Worm (Caenorhabditis elegans): Measurements from ENCODE around the gene vep-2.

vep-2 gene

DNA sequence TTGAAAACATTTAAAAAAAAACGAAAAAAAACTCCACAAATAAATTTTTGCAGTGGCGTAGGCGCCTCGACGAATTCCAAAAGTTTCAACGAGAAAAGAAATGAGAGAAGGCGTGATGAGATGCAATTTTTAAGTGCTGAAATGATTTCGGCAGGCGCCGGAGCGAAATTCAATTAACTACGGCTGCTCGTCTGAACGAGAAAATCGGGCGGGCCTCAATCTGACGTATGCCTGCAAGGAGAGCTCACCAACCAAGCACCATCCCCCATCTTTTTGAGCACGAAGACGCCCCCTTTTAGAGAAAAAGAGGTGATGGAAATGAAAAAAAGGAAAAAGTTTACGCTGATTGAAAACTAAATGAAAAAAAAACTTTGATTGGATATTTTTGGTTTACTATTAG is 6.7 kb downstream of the vep-2 start:
- no peak for TF ChIP-seq eyg-1 (tag; optimal IDR thresholded peaks at IDR 0.05)
- no peak for TF ChIP-seq ceh-6 (GFP tag; optimal IDR thresholded peaks at IDR 0.05)
- TF ChIP-seq ref-2 (tag; optimal IDR thresholded peaks at IDR 0.05): no peak
- peak; percentile 66 for TF ChIP-seq unc-42 (tag; optimal IDR thresholded peaks at IDR 0.05)

DNA sequence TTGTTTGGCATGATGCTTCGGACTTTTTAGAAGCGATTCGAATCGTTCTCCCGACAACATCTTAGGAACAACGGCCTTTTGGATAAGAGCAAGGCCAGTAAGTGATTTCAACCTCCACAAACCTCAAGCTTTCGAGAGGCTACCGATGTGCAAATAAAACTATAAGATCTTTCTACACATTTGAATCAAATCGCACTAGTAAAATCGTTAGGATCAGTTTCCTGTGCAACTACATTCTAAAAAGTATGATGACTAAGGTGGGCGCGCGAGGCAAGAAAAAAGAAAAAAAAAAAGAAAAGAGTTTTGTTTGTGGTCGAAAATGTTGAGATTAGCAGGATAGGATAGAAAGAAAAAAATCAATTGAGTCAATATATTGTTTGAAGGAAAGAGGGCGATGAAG is 16.7 kb downstream of the vep-2 start, which contains the start of gene tmem-24:
TSS of gene tmem-24 (minus strand) at position 101 of the 400 bp plus-strand sequence.
- TF ChIP-seq odd-2 (tag; optimal IDR thresholded peaks at IDR 0.05) (no peak), unc-55 (GFP tag; optimal IDR thresholded peaks at IDR 0.05) (no peak), dve-1 (tag; optimal IDR thresholded peaks at IDR 0.05) (no peak), pros-1 (tag; optimal IDR thresholded peaks at IDR 0.05) (no peak), ceh-48 (tag; optimal IDR thresholded peaks at IDR 0.05) (no peak), K02D7.2 (tag; optimal IDR thresholded peaks at IDR 0.05) (no peak), pqm-1 (tag; optimal IDR thresholded peaks at IDR 0.05) (no peak), ceh-9 (tag; optimal IDR thresholded peaks at IDR 0.05) (no peak), T23F11.4 (GFP tag; optimal IDR thresholded peaks at IDR 0.05) (no peak), hlh-15 (tag; optimal IDR thresholded peaks at IDR 0.05) (no peak)

DNA sequence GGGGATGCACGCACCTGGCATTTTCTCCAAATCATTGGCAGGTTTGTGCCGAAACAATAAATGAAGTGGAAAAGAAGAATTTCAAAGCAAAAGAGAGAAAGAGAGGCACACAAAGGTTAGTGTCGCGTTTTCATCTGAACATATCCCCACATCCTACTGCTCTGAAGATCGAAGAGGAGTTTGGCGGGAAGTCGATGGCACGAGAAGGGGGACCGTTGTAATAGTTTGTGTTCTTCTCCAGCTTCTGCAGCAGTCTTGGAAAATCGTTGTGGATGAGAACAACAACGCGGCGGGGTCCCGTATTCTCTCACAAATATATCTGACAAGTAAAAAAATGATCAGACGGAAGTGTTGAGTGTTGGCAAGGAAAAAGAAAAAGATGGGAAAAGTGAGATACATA is 17.8 kb downstream of the vep-2 start:
- no peak for TF ChIP-seq unc-3 (GFP tag; conservative IDR thresholded peaks at IDR 0.05)
- no peak for TF ChIP-seq unc-3 (tag; optimal IDR thresholded peaks at IDR 0.05)
- peak; percentile 9 for TF ChIP-seq ama-1 (optimal IDR thresholded peaks at IDR 0.05)

DNA sequence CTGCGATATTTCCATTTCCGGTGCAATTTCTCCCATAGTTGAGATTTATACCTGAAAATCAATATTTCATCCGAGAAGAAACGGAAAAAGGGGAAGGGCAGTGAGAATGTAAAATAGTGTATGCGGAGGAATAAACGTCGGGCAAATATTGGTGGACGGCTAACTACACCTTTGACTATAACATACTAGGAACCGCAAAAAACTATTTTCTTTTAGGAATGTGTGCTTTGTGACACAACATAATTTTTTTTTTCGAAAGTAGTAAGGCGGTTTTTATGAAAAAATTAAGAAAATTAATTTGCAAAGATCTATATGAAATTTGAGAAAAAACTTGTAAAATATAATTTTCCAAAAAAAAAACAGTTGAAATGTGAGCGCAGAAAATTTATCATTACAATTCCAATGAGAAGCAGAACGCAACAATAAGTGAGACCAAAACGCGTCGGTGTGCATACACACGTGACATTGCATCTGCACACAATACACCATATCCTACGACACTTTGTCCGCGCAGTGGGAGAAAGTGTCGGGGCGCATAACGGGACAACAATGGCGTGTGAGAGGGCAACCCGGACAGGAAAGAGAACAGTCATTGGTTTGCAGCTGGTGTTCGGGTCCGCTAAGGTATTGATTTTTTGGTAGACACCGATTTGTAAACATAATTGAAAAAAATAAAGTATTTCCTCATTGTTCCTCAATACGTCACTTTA is 22.1 kb downstream of the vep-2 start, which contains the start of the genes sax-1 and R11G1.2:
TSS of gene sax-1 (minus strand) at position 51 of the 710 bp plus-strand sequence.
TSS of gene R11G1.2 (plus strand) at position 515 of the 710 bp plus-strand sequence.
- no peak for TF ChIP-seq ceh-14 (tag; optimal IDR thresholded peaks at IDR 0.05)
- TF ChIP-seq T23F11.4 (GFP tag; optimal IDR thresholded peaks at IDR 0.05): no peak
- TF ChIP-seq eyg-1 (tag; optimal IDR thresholded peaks at IDR 0.05): no peak
- TF ChIP-seq ref-2 (tag; optimal IDR thresholded peaks at IDR 0.05): peak; percentile 61
- no peak for TF ChIP-seq mec-3 (tag; optimal IDR thresholded peaks at IDR 0.05; ENCODE audit: borderline replicate concordance)
- no peak for TF ChIP-seq ceh-24 (tag; optimal IDR thresholded peaks at IDR 0.05)
- peak; percentile 69 for TF ChIP-seq nfya-1 (tag; optimal IDR thresholded peaks at IDR 0.05)
- TF ChIP-seq zip-5 (tag; optimal IDR thresholded peaks at IDR 0.05): no peak
- TF ChIP-seq nhr-11 (tag; optimal IDR thresholded peaks at IDR 0.05): no peak
- TF ChIP-seq sox-2 (GFP tag; IDR thresholded peaks at IDR 0.05): peak; percentile 53
- TF ChIP-seq madf-2 (tag; optimal IDR thresholded peaks at IDR 0.05): no peak
- no peak for TF ChIP-seq ceh-45 (GFP tag; IDR thresholded peaks at IDR 0.05)
- no peak for TF ChIP-seq pax-1 (tag; optimal IDR thresholded peaks at IDR 0.05)
- TF ChIP-seq ceh-30 (tag; optimal IDR thresholded peaks at IDR 0.05): peak; percentile 43
- TF ChIP-seq ceh-18 (tag; optimal IDR thresholded peaks at IDR 0.05): peak; percentile 5
- no peak for TF ChIP-seq fax-1 (tag; optimal IDR thresholded peaks at IDR 0.05)
- TF ChIP-seq ahr-1 (tag; optimal IDR thresholded peaks at IDR 0.05): no peak
- no peak for TF ChIP-seq syd-9 (tag; optimal IDR thresholded peaks at IDR 0.05)
- TF ChIP-seq ets-4 (tag; optimal IDR thresholded peaks at IDR 0.05): no peak
- TF ChIP-seq nhr-232 (tag; optimal IDR thresholded peaks at IDR 0.05): no peak
- TF ChIP-seq Y22D7AL.16 (tag; optimal IDR thresholded peaks at IDR 0.05): no peak
- no peak for TF ChIP-seq unc-55 (GFP tag; optimal IDR thresholded peaks at IDR 0.05)
- TF ChIP-seq ceh-22 (tag; optimal IDR thresholded peaks at IDR 0.05): no peak
- TF ChIP-seq sdc-2 (tag; optimal IDR thresholded peaks at IDR 0.05): peak; percentile 56
- TF ChIP-seq fkh-6 (tag; optimal IDR thresholded peaks at IDR 0.05): no peak
- TF ChIP-seq rnt-1 (tag; optimal IDR thresholded peaks at IDR 0.05): no peak
- TF ChIP-seq ceh-6 (GFP tag; optimal IDR thresholded peaks at IDR 0.05): no peak
- TF ChIP-seq tbx-2 (tag; optimal IDR thresholded peaks at IDR 0.05): peak; percentile 54
- TF ChIP-seq ceh-2 (tag; optimal IDR thresholded peaks at IDR 0.05): peak; percentile 2
- no peak for TF ChIP-seq C38D4.7 (GFP tag; optimal IDR thresholded peaks at IDR 0.05)
- TF ChIP-seq dmd-4 (tag; optimal IDR thresholded peaks at IDR 0.05; ENCODE audit: borderline replicate concordance): no peak
- TF ChIP-seq ceh-48 (tag; optimal IDR thresholded peaks at IDR 0.05): peak; percentile 52
- peak; percentile 97 for TF ChIP-seq hlh-30 (tag; optimal IDR thresholded peaks at IDR 0.05; ENCODE audit: insufficient read depth)
- TF ChIP-seq ceh-31 (tag; optimal IDR thresholded peaks at IDR 0.05): peak; percentile 57

Measured in whole organism, late embryonic.